Worm (Caenorhabditis elegans): ENCODE data around the gene C07G1.15.

Gene C07G1.15

ce11 chrIV:8203555-8203954 is 33.8 kb downstream of the C07G1.15 start:
- TF ChIP-seq unc-62 (GFP tag; optimal IDR thresholded peaks at IDR 0.05 in 1 of 2) (peak in 1 of 2 experiments; percentile 96), unc-62 (tag; optimal IDR thresholded peaks at IDR 0.05) (no peak), ztf-11 (tag; optimal IDR thresholded peaks at IDR 0.05) (no peak)

ce11 chrIV:8205272-8206098 is 35.7 kb downstream of the C07G1.15 start, which contains the start of gene hgrs-1:
hgrs-1 (minus strand) TSS chrIV:8206048.
- no peak for TF ChIP-seq dmd-8 (GFP tag; IDR thresholded peaks at IDR 0.05)
- no peak for TF ChIP-seq madf-5 (GFP tag; IDR thresholded peaks at IDR 0.05)
- TF ChIP-seq lin-29 (GFP tag; IDR thresholded peaks at IDR 0.05): no peak
- peak; percentile 22; the same call in 1 of the 2 replicates for TF ChIP-seq hmg-1.1 (GFP tag; IDR thresholded peaks at IDR 0.05)
- no peak for TF ChIP-seq nhr-111 (GFP tag; optimal IDR thresholded peaks at IDR 0.05)
- TF ChIP-seq D1046.2 (GFP tag; IDR thresholded peaks at IDR 0.05): no peak
- peak; percentile 28 for TF ChIP-seq hlh-30 (tag; optimal IDR thresholded peaks at IDR 0.05; ENCODE audit: insufficient read depth)
- TF ChIP-seq mep-1 (tag; optimal IDR thresholded peaks at IDR 0.05): no peak
- peak; percentile 69 for TF ChIP-seq mes-2 (tag; optimal IDR thresholded peaks at IDR 0.05; ENCODE audit: poor library complexity, severe bottlenecking)
- no peak for TF ChIP-seq lir-3 (tag; optimal IDR thresholded peaks at IDR 0.05)
- TF ChIP-seq fos-1 (tag; optimal IDR thresholded peaks at IDR 0.05): no peak
- peak; percentile 23 for TF ChIP-seq nhr-6 (tag; optimal IDR thresholded peaks at IDR 0.05)

DNA sequence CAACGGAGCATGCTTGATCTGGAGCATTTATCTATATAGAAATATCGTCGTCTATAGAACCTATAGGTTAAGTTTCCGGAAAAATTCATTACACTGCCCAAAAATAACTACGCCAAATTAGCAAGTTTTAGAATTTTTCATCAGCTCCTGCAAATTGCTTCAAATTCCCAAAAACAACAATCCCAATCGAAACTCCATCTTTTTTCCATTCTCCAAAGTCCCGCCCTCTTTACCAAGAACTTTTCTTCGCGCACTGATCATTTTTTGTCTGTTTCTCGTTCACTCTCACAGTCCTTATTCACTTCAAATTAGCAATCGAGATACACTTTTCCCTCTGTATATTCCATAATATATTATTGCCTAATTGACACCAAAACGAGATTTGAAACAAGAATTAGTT is 36.5 kb downstream of the C07G1.15 start, which contains the start of gene svh-1:
svh-1 (plus strand) TSS at position 301 of the 400 bp plus-strand sequence.
- TF ChIP-seq pha-4 (GFP tag; IDR thresholded peaks at IDR 0.05) (no peak), pha-4 (tag; optimal IDR thresholded peaks at IDR 0.05) (no peak), snpc-1.2 (GFP tag; IDR thresholded peaks at IDR 0.05) (no peak), spr-3 (GFP tag; optimal IDR thresholded peaks at IDR 0.05) (no peak), nhr-25 (tag; optimal IDR thresholded peaks at IDR 0.05; ENCODE audit: borderline replicate concordance, insufficient read depth) (no peak), D1046.2 (GFP tag; IDR thresholded peaks at IDR 0.05) (no peak), unc-130 (GFP tag; optimal IDR thresholded peaks at IDR 0.05) (no peak), madf-9 (GFP tag; conservative IDR thresholded peaks at IDR 0.05) (no peak), mxl-2 (GFP tag; conservative IDR thresholded peaks at IDR 0.05) (no peak), gei-8 (GFP tag; optimal IDR thresholded peaks at IDR 0.05) (no peak)

- TF ChIP-seq Y48G9A.11 (GFP tag; IDR thresholded peaks at IDR 0.05) (no peak), unc-62 (GFP tag; optimal IDR thresholded peaks at IDR 0.05 in 1 of 2) (peak in 1 of 2 experiments; percentile 94), unc-62 (tag; optimal IDR thresholded peaks at IDR 0.05) (no peak), aha-1 (tag) (peak; percentile 55)
These were observed 39.1 kb downstream of the C07G1.15 start for ce11 chrIV:8208855-8209254.

- TF ChIP-seq attf-4 (tag; optimal IDR thresholded peaks at IDR 0.05) (no peak), ceh-28 (tag; optimal IDR thresholded peaks at IDR 0.05) (no peak), zag-1 (tag; optimal IDR thresholded peaks at IDR 0.05) (no peak)
These were observed 40.5 kb downstream of the C07G1.15 start, which contains the start of gene C07G1.6 for ce11 chrIV:8210300-8210699. C07G1.6 (minus strand) TSS chrIV:8210400.

DNA sequence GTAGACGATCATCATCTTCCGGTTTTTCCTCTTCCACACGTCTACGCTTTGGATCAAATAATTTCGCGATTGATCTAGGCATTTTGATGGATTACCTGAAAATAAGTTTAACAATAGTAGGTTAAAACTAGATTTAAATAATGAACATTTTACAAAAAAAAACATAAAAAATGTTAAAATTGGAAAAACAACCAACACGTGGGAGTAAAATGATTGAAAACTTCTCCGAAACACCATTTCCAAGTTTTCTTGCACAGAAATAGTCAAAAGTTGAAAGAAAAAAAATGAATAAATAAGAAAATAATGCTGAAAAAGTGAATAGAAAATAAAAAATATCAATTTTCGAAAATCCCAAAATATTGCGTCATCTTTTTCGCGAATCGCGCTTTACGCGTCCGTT is 42.0 kb downstream of the C07G1.15 start, which contains the start of gene C07G1.7:
C07G1.7 (minus strand) TSS at position 101 of the 400 bp plus-strand sequence.
- TF ChIP-seq lin-1 (GFP tag; IDR thresholded peaks at IDR 0.05): no peak
- TF ChIP-seq nhr-102 (tag; optimal IDR thresholded peaks at IDR 0.05): no peak
- TF ChIP-seq madf-9 (GFP tag; conservative IDR thresholded peaks at IDR 0.05): no peak
- no peak for TF ChIP-seq lin-29 (GFP tag; IDR thresholded peaks at IDR 0.05)
- no peak for TF ChIP-seq lin-39 (tag; optimal IDR thresholded peaks at IDR 0.05)
- TF ChIP-seq nhr-76 (tag; optimal IDR thresholded peaks at IDR 0.05): no peak
- no peak for TF ChIP-seq daf-12 (tag; optimal IDR thresholded peaks at IDR 0.05)
- no peak for TF ChIP-seq ZK337.2 (GFP tag; IDR thresholded peaks at IDR 0.05)
- no peak for TF ChIP-seq nhr-41 (GFP tag; IDR thresholded peaks at IDR 0.05)
- TF ChIP-seq php-3 (GFP tag; IDR thresholded peaks at IDR 0.05): no peak
- TF ChIP-seq ceh-32 (tag; optimal IDR thresholded peaks at IDR 0.05; ENCODE audit: poor library complexity): no peak
- TF ChIP-seq Y75B8A.6 (GFP tag; IDR thresholded peaks at IDR 0.05): no peak
- TF ChIP-seq arid-1 (GFP tag; conservative IDR thresholded peaks at IDR 0.05): no peak
- TF ChIP-seq zfp-2 (tag; optimal IDR thresholded peaks at IDR 0.05): no peak
- no peak for TF ChIP-seq Y48G9A.11 (GFP tag; IDR thresholded peaks at IDR 0.05)
- no peak for TF ChIP-seq nhr-111 (GFP tag; optimal IDR thresholded peaks at IDR 0.05)

Measured in whole organism, L4 larva.